Fruit fly (Drosophila melanogaster) whole organism, embryonic: ENCODE data around the gene msb1l.

Source experiments
- CG3726 ChIP-seq: fragments of 200-800 bp; sonication (Bioruptor generic); IDR thresholded peaks from 3 replicates; pipeline ENCODE4, ENCODE4 v1.3.6; 2022; ENCODE audit warnings: missing biosample characterization, missing genetic modification characterization
- maf-S ChIP-seq: fragments of 200-800 bp; sonication (Bioruptor generic); optimal IDR thresholded peaks from 2 replicates; lab custom pipeline; 2016; ENCODE audit warnings: missing biosample characterization, missing genetic modification characterization
- trh ChIP-seq: fragments of 200-800 bp; sonication (Bioruptor generic); optimal IDR thresholded peaks from 2 replicates; lab custom pipeline; 2016; ENCODE audit warnings: missing biosample characterization, missing genetic modification characterization

- TF ChIP-seq CG3726 (0 out of 3 replicates have a peak, but pooled peaks have one; percentile 52), trh (GFP tag; lab: Kevin White, UChicago) (peak; percentile 49), maf-S (GFP tag; lab: Kevin White, UChicago) (peak; percentile 82)
These were observed 44.3 kb upstream of the msb1l start, which contains the start of gene CG33116 for dm6 chr2L:19533247-19533646.
